Worm (Caenorhabditis elegans) whole organism, L4 larva: ENCODE data around the gene spe-19.
A peak's percentile ranks its signal among the peaks of the same experiment; 100 is the strongest.

Experiments used
- F44E2.7 ChIP-seq: fragments of 200-800 bp; sonication (Bioruptor generic); IDR thresholded peaks from 2 replicates; pipeline ENCODE4 v2.1.2; 2022; ENCODE audit warnings: missing genetic modification characterization, missing compliant biosample characterization
- F49E8.2 ChIP-seq: sonication (generic microtip); optimal IDR thresholded peaks from 2 replicates; lab custom pipeline; 2016; ENCODE audit warnings: missing compliant biosample characterization, mild to moderate bottlenecking, missing genetic modification characterization, borderline replicate concordance
- R02D3.7 ChIP-seq: fragments of 150-350 bp; sonication (generic microtip); optimal IDR thresholded peaks from 3 replicates; lab custom pipeline; 2014; ENCODE audit warnings: missing biosample characterization, missing genetic modification characterization
- Y48G9A.11 ChIP-seq: fragments of 200-800 bp; sonication (Bioruptor generic); IDR thresholded peaks from 2 replicates; pipeline ENCODE4 v1.3.6; 2022; ENCODE audit warnings: missing genetic modification reagents, missing genetic modification characterization, missing compliant biosample characterization
- aha-1 ChIP-seq: fragments of 150-350 bp; peaks from one replicate; lab custom pipeline; 2014; ENCODE audit warnings: missing biosample characterization, missing genetic modification characterization
- ama-1 ChIP-seq: fragments of 150-350 bp; optimal IDR thresholded peaks from 2 replicates; lab custom pipeline; 2014; ENCODE audit warnings: inconsistent platforms, mixed read lengths
- arid-1 ChIP-seq: fragments of 200-800 bp; sonication (Bioruptor generic); conservative IDR thresholded peaks from 2 replicates; pipeline ENCODE4 v1.3.6; 2022; ENCODE audit warnings: missing genetic modification reagents, missing genetic modification characterization, missing compliant biosample characterization
- attf-4 ChIP-seq: sonication (generic microtip); optimal IDR thresholded peaks from 3 replicates; lab custom pipeline; 2017; ENCODE audit warnings: missing biosample characterization, missing genetic modification characterization
- ceh-44 ChIP-seq: fragments of 200-800 bp; sonication (Bioruptor generic); IDR thresholded peaks from 2 replicates; pipeline ENCODE4 v1.3.6; 2022; ENCODE audit warnings: missing genetic modification reagents, missing genetic modification characterization, missing compliant biosample characterization
- ceh-82 ChIP-seq: sonication (generic microtip); optimal IDR thresholded peaks from 2 replicates; lab custom pipeline; 2017; ENCODE audit warnings: missing biosample characterization, missing genetic modification characterization
- ces-1 ChIP-seq: fragments of 150-350 bp; sonication (generic microtip); optimal IDR thresholded peaks from 4 replicates; lab custom pipeline; 2014; ENCODE audit warnings: missing biosample characterization, missing genetic modification reagents, missing genetic modification characterization
- daf-16 ChIP-seq, 3 experiments: sonication (generic microtip); optimal IDR thresholded peaks; 2 replicates each; lab custom pipeline; 2016 to 2017; ENCODE audit warnings: missing genetic modification characterization in 3 of 3, missing genetic modification reagents in 3 of 3, mild to moderate bottlenecking in 2 of 3, missing compliant biosample characterization in 2 of 3, missing biosample characterization in 1 of 3, moderate library complexity in 1 of 3
- dpl-1 ChIP-seq: fragments of 150-350 bp; optimal IDR thresholded peaks from 2 replicates; lab custom pipeline; 2014; ENCODE audit warnings: missing biosample characterization, missing genetic modification reagents, missing genetic modification characterization
- duxl-1 ChIP-seq: sonication (generic microtip); optimal IDR thresholded peaks from 2 replicates; lab custom pipeline; 2016; ENCODE audit warnings: mild to moderate bottlenecking, missing genetic modification characterization, moderate library complexity, missing compliant biosample characterization; ENCODE audit not compliant: poor library complexity
- dve-1 ChIP-seq: sonication (generic microtip); optimal IDR thresholded peaks from 2 replicates; lab custom pipeline; 2017; ENCODE audit warnings: antibody characterized with exemption, mild to moderate bottlenecking, missing genetic modification characterization, missing compliant biosample characterization; ENCODE audit not compliant: insufficient read depth
- fos-1 ChIP-seq: fragments of 150-350 bp; optimal IDR thresholded peaks from 2 replicates; lab custom pipeline; 2014; ENCODE audit warnings: missing biosample characterization, missing genetic modification characterization
- jun-1 ChIP-seq: fragments of 150-350 bp; optimal IDR thresholded peaks from 2 replicates; lab custom pipeline; 2014; ENCODE audit warnings: missing biosample characterization, missing genetic modification reagents, missing genetic modification characterization
- lin-39 ChIP-seq: fragments of 150-350 bp; optimal IDR thresholded peaks from 2 replicates; lab custom pipeline; 2014; ENCODE audit warnings: missing biosample characterization, missing genetic modification reagents, missing genetic modification characterization
- lsy-2 ChIP-seq, 2 experiments: fragments of 150-350 bp in 1 of 2; sonication (generic microtip) in 1 of 2; optimal IDR thresholded peaks; 2 replicates each; lab custom pipeline; 2014 to 2017; ENCODE audit warnings: missing biosample characterization in 2 of 2, missing genetic modification characterization in 2 of 2
- madf-9 ChIP-seq: fragments of 200-800 bp; sonication (Bioruptor generic); conservative IDR thresholded peaks from 2 replicates; pipeline ENCODE4 v1.3.6; 2022; ENCODE audit warnings: missing genetic modification reagents, missing genetic modification characterization, missing compliant biosample characterization
- mdl-1 ChIP-seq, 2 experiments: fragments of 150-350 bp in 1 of 2; sonication (generic microtip) in 1 of 2; optimal IDR thresholded peaks; 2 replicates each; lab custom pipeline; 2014 to 2017; ENCODE audit warnings: missing biosample characterization in 2 of 2, missing genetic modification characterization in 2 of 2
- mdt-29 ChIP-seq: fragments of 200-800 bp; sonication (Bioruptor generic); IDR thresholded peaks from 2 replicates; pipeline ENCODE4 v1.3.6; 2022; ENCODE audit warnings: missing genetic modification reagents, missing genetic modification characterization, missing compliant biosample characterization
- mep-1 ChIP-seq: fragments of 150-350 bp; sonication (generic microtip); optimal IDR thresholded peaks from 3 replicates; lab custom pipeline; 2014; ENCODE audit warnings: missing biosample characterization, missing genetic modification characterization
- mxl-2 ChIP-seq: fragments of 200-800 bp; sonication (Bioruptor generic); conservative IDR thresholded peaks from 2 replicates; pipeline ENCODE4 v1.3.6; 2022; ENCODE audit warnings: missing genetic modification reagents, missing genetic modification characterization, missing compliant biosample characterization
- mxl-3 ChIP-seq: fragments of 200-800 bp; sonication (Bioruptor generic); optimal IDR thresholded peaks from 2 replicates; lab custom pipeline; 2018; ENCODE audit warnings: mild to moderate bottlenecking, missing genetic modification characterization, missing compliant biosample characterization
- nhr-28 ChIP-seq: fragments of 150-350 bp; optimal IDR thresholded peaks from 2 replicates; lab custom pipeline; 2014; ENCODE audit warnings: missing biosample characterization, missing genetic modification characterization
- nhr-41 ChIP-seq: fragments of 200-800 bp; sonication (Bioruptor generic); IDR thresholded peaks from 2 replicates; pipeline ENCODE4 v1.3.6; 2022; ENCODE audit warnings: missing genetic modification reagents, missing genetic modification characterization, missing compliant biosample characterization
- nhr-48 ChIP-seq: sonication (generic microtip); optimal IDR thresholded peaks from 2 replicates; lab custom pipeline; 2016; ENCODE audit warnings: mild to moderate bottlenecking, missing genetic modification characterization, missing compliant biosample characterization
- pha-4 ChIP-seq, 2 experiments: fragments of 150-350 bp in 1 of 2; fragments of 200-800 bp in 1 of 2; sonication (Bioruptor generic) in 1 of 2; IDR thresholded peaks in 1 of 2; optimal IDR thresholded peaks in 1 of 2; 2 replicates each; pipeline versions ENCODE4 v1.3.6 to Lab custom; 2014 to 2022; ENCODE audit warnings: missing genetic modification characterization in 2 of 2, missing genetic modification reagents in 2 of 2, missing biosample characterization in 1 of 2, missing compliant biosample characterization in 1 of 2
- pqm-1 ChIP-seq: sonication (generic microtip); optimal IDR thresholded peaks from 2 replicates; lab custom pipeline; 2017; ENCODE audit warnings: missing biosample characterization, missing genetic modification characterization
- rbr-2 ChIP-seq: sonication (generic microtip); optimal IDR thresholded peaks from 2 replicates; lab custom pipeline; 2016; ENCODE audit warnings: missing genotype, missing genetic modification characterization, missing compliant biosample characterization
- saeg-2 ChIP-seq: fragments of 200-800 bp; sonication (Bioruptor generic); IDR thresholded peaks from 2 replicates; pipeline ENCODE4 v1.3.6; 2022; ENCODE audit warnings: missing genetic modification reagents, missing genetic modification characterization, missing compliant biosample characterization
- set-16 ChIP-seq: fragments of 200-800 bp; sonication (Bioruptor generic); IDR thresholded peaks from 2 replicates; pipeline ENCODE4 v1.3.6; 2022; ENCODE audit warnings: missing genetic modification reagents, missing genetic modification characterization, missing compliant biosample characterization
- skn-1 ChIP-seq: fragments of 150-350 bp; optimal IDR thresholded peaks from 2 replicates; lab custom pipeline; 2014; ENCODE audit warnings: missing biosample characterization, missing genetic modification characterization
- snpc-1.2 ChIP-seq: fragments of 200-800 bp; sonication (Bioruptor generic); IDR thresholded peaks from 2 replicates; pipeline ENCODE4 v1.3.6; 2022; ENCODE audit warnings: missing genetic modification reagents, missing genetic modification characterization, missing compliant biosample characterization
- spr-1 ChIP-seq: sonication (generic microtip); optimal IDR thresholded peaks from 2 replicates; lab custom pipeline; 2016; ENCODE audit warnings: mild to moderate bottlenecking, missing genetic modification characterization, missing compliant biosample characterization
- spr-3 ChIP-seq: fragments of 200-800 bp; sonication (Bioruptor generic); optimal IDR thresholded peaks from 2 replicates; lab custom pipeline; 2018; ENCODE audit warnings: mild to moderate bottlenecking, missing genetic modification characterization, missing compliant biosample characterization
- tra-1 ChIP-seq: fragments of 200-800 bp; sonication (Bioruptor generic); IDR thresholded peaks from 2 replicates; pipeline ENCODE4 v1.3.6; 2022; ENCODE audit warnings: missing genetic modification reagents, missing genetic modification characterization, missing compliant biosample characterization
- unc-130 ChIP-seq: sonication (generic microtip); optimal IDR thresholded peaks from 2 replicates; lab custom pipeline; 2016; ENCODE audit warnings: missing genetic modification reagents, missing genetic modification characterization, missing compliant biosample characterization
- vab-7 ChIP-seq: fragments of 200-800 bp; sonication (Bioruptor generic); IDR thresholded peaks from 2 replicates; pipeline ENCODE4 v1.3.6; 2022; ENCODE audit warnings: missing genetic modification reagents, missing genetic modification characterization, missing compliant biosample characterization
- zfp-2 ChIP-seq: sonication (generic microtip); optimal IDR thresholded peaks from 2 replicates; lab custom pipeline; 2016; ENCODE audit warnings: mild to moderate bottlenecking, missing genetic modification characterization, missing compliant biosample characterization
- ztf-7 ChIP-seq: fragments of 150-350 bp; optimal IDR thresholded peaks from 2 replicates; lab custom pipeline; 2014; ENCODE audit warnings: missing biosample characterization, missing genetic modification characterization

Gene spe-19

DNA sequence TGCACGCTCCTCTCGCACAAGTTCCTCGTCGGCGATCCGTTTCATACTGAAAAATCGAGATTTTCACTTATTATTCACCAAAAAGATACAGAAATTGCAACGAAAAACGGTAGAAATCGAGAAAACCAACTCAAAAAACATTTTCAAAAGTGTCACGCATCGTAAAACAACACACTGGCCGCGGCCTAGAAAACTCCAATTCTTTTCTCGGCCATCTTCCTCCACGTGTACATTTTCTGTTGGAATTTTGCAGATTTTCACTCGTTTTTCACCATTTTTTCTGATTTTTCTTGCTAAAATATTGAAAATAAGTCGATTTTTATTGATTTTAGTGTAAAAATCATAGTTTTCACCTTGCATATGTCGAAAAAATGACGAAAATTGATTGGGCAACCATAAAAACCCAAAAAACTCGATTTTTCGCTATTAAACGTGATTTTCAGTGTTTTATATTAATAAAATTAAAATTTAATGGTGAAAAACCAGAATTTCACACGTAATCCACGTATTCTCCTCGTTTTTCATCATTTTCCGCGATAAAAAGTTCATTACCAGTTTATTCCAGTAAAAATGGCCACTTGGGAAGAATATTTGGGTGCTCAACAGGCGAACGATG, 43.6 kb upstream of the spe-19 start, which contains the start of the genes dcs-1 and sec-23 (continued):
- TF ChIP-seq unc-130 (peak; percentile 69), mxl-2 (no peak), fos-1 (tag; lab: Kevin White, UChicago) (no peak), skn-1 (tag; lab: Kevin White, UChicago) (no peak), pha-4 (GFP tag; IDR thresholded peaks at IDR 0.05; lab: Robert Waterston, UW) (no peak), pha-4 (tag; optimal IDR thresholded peaks at IDR 0.05; lab: Kevin White, UChicago) (no peak), mdl-1 (tag; optimal IDR thresholded peaks at IDR 0.05; lab: Kevin White, UChicago) (peak in 1 of 2 experiments; percentile 66), dpl-1 (GFP tag; lab: Kevin White, UChicago) (peak; percentile 18), lin-39 (tag; lab: Kevin White, UChicago) (no peak), lsy-2 (tag; optimal IDR thresholded peaks at IDR 0.05; lab: Kevin White, UChicago) (no peak), set-16 (GFP tag; lab: Robert Waterston, UW) (no peak), aha-1 (tag; lab: Kevin White, UChicago) (no peak)

DNA sequence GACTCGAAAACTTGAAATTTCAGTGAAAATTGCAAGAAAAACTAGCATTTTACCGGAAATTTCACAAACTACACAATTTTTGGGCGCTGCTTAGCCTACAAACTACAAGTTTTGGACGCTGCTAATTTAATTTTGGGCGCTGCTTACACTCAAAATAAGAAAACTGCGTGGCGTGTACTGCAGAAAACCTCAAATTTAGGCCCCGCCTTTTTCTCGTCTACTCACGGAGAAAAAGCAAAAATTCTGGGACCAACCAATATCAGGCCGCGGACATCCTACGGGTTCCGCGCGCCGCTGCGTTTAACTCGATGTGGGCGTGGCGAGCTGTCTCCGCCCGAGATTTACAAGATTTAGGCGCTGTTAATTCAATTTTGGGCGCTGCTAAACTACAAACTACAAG, 41.1 kb upstream of the spe-19 start:
- TF ChIP-seq ama-1 (lab: Kevin White, UChicago) = peak; percentile 27
- TF ChIP-seq F49E8.2 (tag; lab: Kevin White, UChicago) = peak; percentile 63
- 0 out of 2 replicates have a peak, but pooled peaks have one; percentile 48 for TF ChIP-seq F44E2.7 (GFP tag; lab: Robert Waterston, UW)
- TF ChIP-seq Y48G9A.11 = peak; percentile 66; the same call in 1 of the 2 replicates
- peak; percentile 57; the same call in 1 of the 2 replicates for TF ChIP-seq arid-1
- peak; percentile 47 for TF ChIP-seq unc-130
- 0 out of 2 replicates have a peak, but pooled peaks have one; percentile 26 for TF ChIP-seq snpc-1.2 (GFP tag; lab: Robert Waterston, UW)

ce11 chrV:20087635-20088034, 40.4 kb upstream of the spe-19 start, which contains the start of gene fre-1:
fre-1 (minus strand) TSS chrV:20087735.
- TF ChIP-seq jun-1 (no peak), ceh-82 (tag; lab: Kevin White, UChicago) (no peak), nhr-48 (tag; lab: Kevin White, UChicago) (no peak), ceh-44 (GFP tag; lab: Robert Waterston, UW) (no peak), nhr-41 (GFP tag; lab: Robert Waterston, UW) (no peak), lin-39 (tag; lab: Kevin White, UChicago) (no peak), tra-1 (GFP tag; lab: Robert Waterston, UW) (no peak), saeg-2 (GFP tag; lab: Robert Waterston, UW) (no peak), zfp-2 (tag; lab: Kevin White, UChicago) (no peak), duxl-1 (no peak), ces-1 (GFP tag; lab: Kevin White, UChicago) (no peak), mep-1 (tag; lab: Kevin White, UChicago) (no peak), attf-4 (tag; lab: Kevin White, UChicago) (no peak), madf-9 (GFP tag; lab: Robert Waterston, UW) (no peak), spr-1 (tag; lab: Kevin White, UChicago) (no peak), rbr-2 (tag; lab: Kevin White, UChicago) (no peak), spr-3 (GFP tag; lab: Kevin White, UChicago) (no peak)

- TF ChIP-seq mxl-3 (GFP tag; lab: Kevin White, UChicago) (no peak), ztf-7 (no peak), R02D3.7 (tag; lab: Kevin White, UChicago) (no peak), pqm-1 (peak; percentile 21), nhr-41 (GFP tag; lab: Robert Waterston, UW) (no peak), daf-16 (GFP tag; optimal IDR thresholded peaks at IDR 0.05; lab: Kevin White, UChicago) (no peak), daf-16 (tag; optimal IDR thresholded peaks at IDR 0.05; lab: Kevin White, UChicago) (peak; percentile 81), vab-7 (GFP tag; lab: Robert Waterston, UW) (no peak), set-16 (GFP tag; lab: Robert Waterston, UW) (no peak), nhr-28 (tag; lab: Kevin White, UChicago) (peak; percentile 3), ceh-44 (GFP tag; lab: Robert Waterston, UW) (no peak), mdt-29 (GFP tag; lab: Robert Waterston, UW) (no peak), dve-1 (peak; percentile 12)
Measured at ce11 chrV:20074345-20074744, 27.1 kb upstream of the spe-19 start.
